Worm (Caenorhabditis elegans) whole organism, L1 larva: ENCODE results near the gene hmg-1.2.

Experiments
- dpl-1 ChIP-seq, 3 experiments: fragments of 150-350 bp in 2 of 3; sonication (generic microtip) in 1 of 3; optimal IDR thresholded peaks; 2 replicates each; lab custom pipeline; 2014 to 2017; ENCODE audit warnings: missing biosample characterization in 3 of 3, missing genetic modification characterization in 3 of 3, missing genetic modification reagents in 3 of 3
- pqm-1 ChIP-seq: sonication (generic microtip); optimal IDR thresholded peaks from 3 replicates; lab custom pipeline; 2017; ENCODE audit warnings: missing biosample characterization, missing genetic modification characterization
- tbx-2 ChIP-seq: sonication (generic microtip); optimal IDR thresholded peaks from 2 replicates; lab custom pipeline; 2016; ENCODE audit warnings: missing genetic modification characterization, missing compliant biosample characterization
- vab-15 ChIP-seq: sonication (generic microtip); optimal IDR thresholded peaks from 2 replicates; lab custom pipeline; 2017; ENCODE audit warnings: missing genotype, mild to moderate bottlenecking, missing genetic modification characterization, missing compliant biosample characterization

DNA sequence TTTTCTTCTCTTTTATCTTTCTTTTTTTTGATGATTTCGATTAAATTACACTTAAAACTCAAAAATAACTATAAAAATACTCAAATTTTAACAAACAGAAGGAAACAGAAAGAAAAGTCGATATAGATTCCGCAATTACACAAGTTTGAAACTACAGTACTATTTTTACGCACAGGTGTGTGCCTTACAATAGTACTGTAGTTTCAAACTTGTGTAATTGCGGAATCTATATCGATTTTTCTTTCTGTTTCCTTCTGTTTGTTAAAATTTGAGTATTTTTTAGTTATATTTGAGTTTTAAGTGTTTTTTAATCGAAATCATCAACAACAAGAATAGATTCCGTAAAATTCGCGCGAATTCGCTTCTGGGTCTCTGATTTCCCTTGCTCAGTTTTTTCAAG is 2.8 kb downstream of the hmg-1.2 start:
- no peak for TF ChIP-seq tbx-2 (tag; lab: Kevin White, UChicago)
- no peak for TF ChIP-seq pqm-1 (tag; lab: Kevin White, UChicago)
- TF ChIP-seq dpl-1 (GFP tag; optimal IDR thresholded peaks at IDR 0.05; lab: Kevin White, UChicago): no peak
- no peak for TF ChIP-seq vab-15 (tag; lab: Kevin White, UChicago)
